Worm (Caenorhabditis elegans) whole organism, L4/young adult: ENCODE data around the gene usp-39.

ENCODE experiments used
- dao-5 ChIP-seq: sonication (generic microtip); optimal IDR thresholded peaks from 2 replicates; lab custom pipeline; 2016; ENCODE audit warnings: missing genotype, missing genetic modification characterization, moderate library complexity, missing compliant biosample characterization
- him-1 ChIP-seq: sonication (generic microtip); optimal IDR thresholded peaks from 2 replicates; lab custom pipeline; 2016; ENCODE audit warnings: missing genotype, missing genetic modification reagents, missing genetic modification characterization, missing compliant biosample characterization

ce11 chrII:2583044-2583443 lies 18.0 kb downstream of the usp-39 start, which contains the start of gene sri-74:
- TF ChIP-seq dao-5 (no peak), him-1 (tag; lab: Kevin White, UChicago) (no peak)
